Worm (Caenorhabditis elegans): Measurements from ENCODE around the gene str-188.

The str-188 gene

DNA sequence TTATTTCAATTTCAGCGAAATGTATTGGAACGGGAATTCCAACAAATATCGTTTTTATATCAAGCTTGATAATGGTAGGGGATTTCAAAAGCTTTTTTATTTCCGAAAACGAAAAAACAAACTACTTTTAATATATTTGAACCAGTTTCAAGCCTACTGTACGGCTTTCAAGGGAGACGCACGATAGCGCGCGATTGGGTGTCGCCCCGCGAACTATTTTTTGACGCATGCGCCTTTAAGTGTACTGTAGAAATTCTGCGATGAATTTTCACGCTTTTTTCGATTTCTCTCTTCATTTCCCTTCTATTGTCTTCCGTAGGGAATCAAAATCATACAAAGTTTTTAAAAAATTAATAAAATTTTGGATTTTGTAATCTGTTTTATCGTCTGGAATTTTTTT, 12.9 kb upstream of the str-188 start:
- TF ChIP-seq lin-11 (tag; optimal IDR thresholded peaks at IDR 0.05) (no peak), C08G9.2 (tag; optimal IDR thresholded peaks at IDR 0.05) (no peak), madf-2 (tag; optimal IDR thresholded peaks at IDR 0.05) (no peak), elt-4 (tag; optimal IDR thresholded peaks at IDR 0.05) (no peak), K02D7.2 (tag; optimal IDR thresholded peaks at IDR 0.05) (no peak), pha-2 (tag; optimal IDR thresholded peaks at IDR 0.05) (no peak), dmd-4 (tag; optimal IDR thresholded peaks at IDR 0.05; ENCODE audit: borderline replicate concordance) (no peak), ets-4 (tag; optimal IDR thresholded peaks at IDR 0.05) (no peak), ceh-18 (tag; optimal IDR thresholded peaks at IDR 0.05) (no peak), dve-1 (tag; optimal IDR thresholded peaks at IDR 0.05) (no peak), nhr-11 (tag; optimal IDR thresholded peaks at IDR 0.05) (no peak), Y22D7AL.16 (tag; optimal IDR thresholded peaks at IDR 0.05) (no peak), ahr-1 (tag; optimal IDR thresholded peaks at IDR 0.05) (no peak), ceh-19 (GFP tag; optimal IDR thresholded peaks at IDR 0.05) (no peak), pag-3 (tag; optimal IDR thresholded peaks at IDR 0.05; ENCODE audit: borderline replicate concordance) (no peak), fkh-6 (tag; optimal IDR thresholded peaks at IDR 0.05) (no peak)

DNA sequence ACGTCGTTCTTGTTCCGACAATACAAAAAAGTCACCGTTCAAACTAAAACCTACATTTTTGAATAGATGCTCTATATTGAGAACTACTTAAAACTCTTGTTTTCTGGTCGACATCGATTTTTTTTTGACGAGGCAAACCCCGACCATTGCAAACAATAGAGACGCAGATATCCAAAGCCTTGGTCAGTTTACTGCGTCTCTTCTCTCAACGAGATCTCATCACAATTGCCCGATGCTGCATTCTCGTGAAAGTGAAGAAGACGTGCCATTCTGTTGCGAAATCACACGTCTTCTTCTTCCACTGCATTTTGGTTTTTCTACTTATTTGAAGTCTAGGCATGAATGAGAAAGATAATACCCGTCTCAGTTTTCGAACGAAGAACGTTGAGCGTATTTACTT, 12.1 kb upstream of the str-188 start:
- TF ChIP-seq gmeb-2 (tag; optimal IDR thresholded peaks at IDR 0.05) (no peak), che-1 (tag; optimal IDR thresholded peaks at IDR 0.05) (no peak), ceh-48 (tag; optimal IDR thresholded peaks at IDR 0.05) (peak; percentile 76), fax-1 (tag; optimal IDR thresholded peaks at IDR 0.05) (no peak), rnt-1 (tag; optimal IDR thresholded peaks at IDR 0.05) (no peak), ceh-2 (tag; optimal IDR thresholded peaks at IDR 0.05) (no peak), ceh-18 (tag; optimal IDR thresholded peaks at IDR 0.05) (no peak), madf-2 (tag; optimal IDR thresholded peaks at IDR 0.05) (no peak), elt-4 (tag; optimal IDR thresholded peaks at IDR 0.05) (no peak), ceh-45 (GFP tag; IDR thresholded peaks at IDR 0.05) (no peak), Y22D7AL.16 (tag; optimal IDR thresholded peaks at IDR 0.05) (no peak), unc-55 (GFP tag; optimal IDR thresholded peaks at IDR 0.05) (peak; percentile 36), pros-1 (tag; optimal IDR thresholded peaks at IDR 0.05) (no peak), ahr-1 (tag; optimal IDR thresholded peaks at IDR 0.05) (no peak), eyg-1 (tag; optimal IDR thresholded peaks at IDR 0.05) (no peak), sdc-2 (tag; optimal IDR thresholded peaks at IDR 0.05) (no peak), dmd-4 (tag; optimal IDR thresholded peaks at IDR 0.05; ENCODE audit: borderline replicate concordance) (no peak), sox-4 (tag; optimal IDR thresholded peaks at IDR 0.05) (no peak), nfya-1 (tag; optimal IDR thresholded peaks at IDR 0.05) (peak; percentile 43), K02D7.2 (tag; optimal IDR thresholded peaks at IDR 0.05) (no peak), F13H6.1 (tag; optimal IDR thresholded peaks at IDR 0.05) (no peak), hlh-6 (tag; optimal IDR thresholded peaks at IDR 0.05) (no peak), ceh-31 (tag; optimal IDR thresholded peaks at IDR 0.05) (peak; percentile 65), ceh-19 (GFP tag; optimal IDR thresholded peaks at IDR 0.05) (peak; percentile 23)

DNA sequence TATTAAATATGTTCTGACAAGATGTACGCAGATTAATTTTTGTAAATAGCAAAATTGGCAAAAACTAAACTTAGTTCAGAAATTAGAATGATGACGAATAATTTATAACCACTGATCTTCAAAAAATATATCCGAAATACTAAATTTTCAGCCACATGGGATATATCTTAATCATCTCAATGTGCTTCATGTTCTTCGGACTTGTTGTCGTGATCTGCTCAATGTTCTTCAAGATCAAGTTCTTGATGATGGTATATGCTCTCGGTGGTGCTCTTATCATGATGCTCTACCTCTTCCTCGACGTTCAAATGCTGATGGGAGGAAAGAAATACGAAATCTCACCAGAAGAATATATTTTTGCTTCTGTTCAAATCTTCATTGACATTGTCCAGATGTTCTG, 9.9 kb upstream of the str-188 start:
- TF ChIP-seq ceh-22 (tag; optimal IDR thresholded peaks at IDR 0.05) (no peak), Y22D7AL.16 (tag; optimal IDR thresholded peaks at IDR 0.05) (no peak), hlh-6 (tag; optimal IDR thresholded peaks at IDR 0.05) (no peak), hlh-15 (tag; optimal IDR thresholded peaks at IDR 0.05) (no peak), sox-2 (GFP tag; IDR thresholded peaks at IDR 0.05) (no peak), fax-1 (tag; optimal IDR thresholded peaks at IDR 0.05) (no peak), nfya-1 (tag; optimal IDR thresholded peaks at IDR 0.05) (no peak), hlh-13 (GFP tag; optimal IDR thresholded peaks at IDR 0.05) (no peak), syd-9 (tag; optimal IDR thresholded peaks at IDR 0.05) (no peak)

- TF ChIP-seq K02D7.2 (tag; optimal IDR thresholded peaks at IDR 0.05) (no peak), tbx-7 (tag; optimal IDR thresholded peaks at IDR 0.05) (no peak), hlh-8 (tag; optimal IDR thresholded peaks at IDR 0.05) (no peak), T23F11.4 (GFP tag; optimal IDR thresholded peaks at IDR 0.05) (no peak), lim-6 (tag; optimal IDR thresholded peaks at IDR 0.05) (no peak), unc-86 (tag; optimal IDR thresholded peaks at IDR 0.05) (no peak), zip-5 (tag; optimal IDR thresholded peaks at IDR 0.05) (no peak), npax-4 (tag; optimal IDR thresholded peaks at IDR 0.05) (no peak), ama-1 (optimal IDR thresholded peaks at IDR 0.05) (no peak)
Observed at ce11 chrV:9709747-9710146, 6.8 kb upstream of the str-188 start, which contains the start of gene tag-120. tag-120 (minus strand) TSS chrV:9709814.

Measured in whole organism, late embryonic.